Worm (Caenorhabditis elegans) whole organism, L4 larva: Measurements from ENCODE around the gene mix-1.

ENCODE experiments used
- T20F7.1 ChIP-seq: fragments of 200-800 bp; sonication (Bioruptor generic); optimal IDR thresholded peaks from 2 replicates; lab custom pipeline; 2018; ENCODE audit warnings: mild to moderate bottlenecking, missing genetic modification characterization, missing compliant biosample characterization
- ama-1 ChIP-seq: fragments of 150-350 bp; optimal IDR thresholded peaks from 2 replicates; lab custom pipeline; 2014; ENCODE audit warnings: inconsistent platforms, mixed read lengths
- ceh-82 ChIP-seq: sonication (generic microtip); optimal IDR thresholded peaks from 2 replicates; lab custom pipeline; 2017; ENCODE audit warnings: missing biosample characterization, missing genetic modification characterization
- dpl-1 ChIP-seq: fragments of 150-350 bp; optimal IDR thresholded peaks from 2 replicates; lab custom pipeline; 2014; ENCODE audit warnings: missing biosample characterization, missing genetic modification reagents, missing genetic modification characterization
- lsy-2 ChIP-seq, 2 experiments: fragments of 150-350 bp in 1 of 2; sonication (generic microtip) in 1 of 2; optimal IDR thresholded peaks; 2 replicates each; lab custom pipeline; 2014 to 2017; ENCODE audit warnings: missing biosample characterization in 2 of 2, missing genetic modification characterization in 2 of 2
- nhr-11 ChIP-seq: fragments of 150-350 bp; optimal IDR thresholded peaks from 2 replicates; lab custom pipeline; 2014; ENCODE audit warnings: missing biosample characterization, missing genetic modification characterization
- nhr-25 ChIP-seq: sonication (generic microtip); optimal IDR thresholded peaks from 2 replicates; lab custom pipeline; 2017; ENCODE audit warnings: missing genetic modification characterization, mild to moderate bottlenecking, missing compliant biosample characterization, antibody characterized with exemption, moderate library complexity, borderline replicate concordance; ENCODE audit not compliant: insufficient read depth
- nhr-28 ChIP-seq: fragments of 150-350 bp; optimal IDR thresholded peaks from 2 replicates; lab custom pipeline; 2014; ENCODE audit warnings: missing biosample characterization, missing genetic modification characterization
- nhr-76 ChIP-seq: fragments of 150-350 bp; optimal IDR thresholded peaks from 2 replicates; lab custom pipeline; 2014; ENCODE audit warnings: missing biosample characterization, missing genetic modification characterization
- pqm-1 ChIP-seq: sonication (generic microtip); optimal IDR thresholded peaks from 2 replicates; lab custom pipeline; 2017; ENCODE audit warnings: missing biosample characterization, missing genetic modification characterization
- snpc-4 ChIP-seq: fragments of 150-350 bp; optimal IDR thresholded peaks from 2 replicates; lab custom pipeline; 2014; ENCODE audit warnings: missing biosample characterization, missing genetic modification characterization
- unc-39 ChIP-seq: sonication (generic microtip); optimal IDR thresholded peaks from 2 replicates; lab custom pipeline; 2017; ENCODE audit warnings: missing biosample characterization, missing genetic modification characterization

DNA sequence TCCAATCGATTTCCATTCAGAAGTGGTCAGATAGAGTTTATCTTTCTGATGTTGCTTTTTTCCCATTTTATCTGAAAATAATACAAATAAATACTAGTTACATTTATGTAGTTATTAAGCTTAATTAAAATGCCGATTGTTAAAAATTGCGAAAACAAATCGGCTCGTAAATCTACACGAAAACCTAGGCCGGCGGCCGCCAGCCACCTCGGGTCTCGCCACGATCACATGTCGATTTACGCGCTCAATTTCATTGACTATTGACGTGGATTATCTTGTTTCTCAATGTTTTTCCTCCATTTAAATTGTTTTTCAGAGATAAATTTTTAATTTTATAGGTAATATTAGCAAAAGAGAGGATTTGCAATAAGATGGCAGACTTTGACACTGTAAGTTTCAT lies 48.5 kb downstream of the mix-1 start, which contains the start of the genes cyn-4 and copz-1:
- TF ChIP-seq nhr-76 (tag; lab: Kevin White, UChicago) (no peak), ceh-82 (tag; lab: Kevin White, UChicago) (no peak), snpc-4 (tag; lab: Kevin White, UChicago) (no peak), lsy-2 (tag; optimal IDR thresholded peaks at IDR 0.05; lab: Kevin White, UChicago) (peak; percentile 50 to 94), dpl-1 (peak; percentile 81), nhr-28 (tag; lab: Kevin White, UChicago) (peak; percentile 50), ama-1 (lab: Kevin White, UChicago) (no peak), nhr-25 (tag; lab: Kevin White, UChicago) (peak; percentile 15), T20F7.1 (GFP tag; lab: Kevin White, UChicago) (peak; percentile 35), nhr-11 (tag; lab: Kevin White, UChicago) (no peak), unc-39 (no peak), pqm-1 (tag; lab: Kevin White, UChicago) (no peak)
